Worm (Caenorhabditis elegans) whole organism, L1 larva: ENCODE results near the gene valv-1.

Experiments
- ama-1 ChIP-seq: fragments of 150-350 bp; optimal IDR thresholded peaks from 2 replicates; lab custom pipeline; 2014
- blmp-1 ChIP-seq: fragments of 150-350 bp; optimal IDR thresholded peaks from 2 replicates; lab custom pipeline; 2014; ENCODE audit warnings: missing biosample characterization, missing genetic modification characterization
- elt-3 ChIP-seq, 6 experiments: fragments of 150-350 bp in 1 of 6; sonication (generic microtip); optimal IDR thresholded peaks; 2 replicates each; lab custom pipeline; 2017 to 2018; ENCODE audit warnings: missing biosample characterization in 6 of 6, missing genetic modification characterization in 6 of 6, inconsistent platforms in 1 of 6

DNA sequence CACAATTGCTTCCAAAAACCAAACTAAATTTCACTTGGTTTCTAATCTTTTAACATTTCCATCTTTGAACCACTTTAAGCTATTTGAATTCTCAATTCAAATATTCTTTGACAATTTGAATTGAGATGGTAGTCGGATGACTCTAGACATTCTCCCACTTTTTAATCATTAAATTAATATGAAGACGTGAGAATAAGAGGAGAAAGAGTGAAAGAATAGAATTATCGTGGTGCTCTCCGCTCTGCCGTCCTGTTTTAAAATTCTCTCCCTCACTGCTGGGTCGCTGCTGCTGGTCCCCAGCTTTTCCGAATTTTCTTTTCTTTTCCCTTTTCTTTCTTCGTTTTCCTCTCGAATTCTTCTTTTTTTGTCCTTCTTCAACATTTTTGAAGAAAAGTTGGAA, 41.7 kb downstream of the valv-1 start:
- TF ChIP-seq elt-3 (tag; optimal IDR thresholded peaks at IDR 0.05; lab: Kevin White, UChicago) (no peak), blmp-1 (no peak), ama-1 (lab: Kevin White, UChicago) (no peak)
